Fruit fly (Drosophila melanogaster) whole organism, prepupa: ENCODE measurements around the gene CG42271.

Experiments used
- Blimp-1 ChIP-seq: fragments of 200-800 bp; sonication (Bioruptor generic); optimal IDR thresholded peaks from 3 replicates; lab custom pipeline; 2017; ENCODE audit warnings: missing biosample characterization, missing genetic modification characterization, mild to moderate bottlenecking, moderate library complexity, missing genetic modification reagents
- CG11294 ChIP-seq: fragments of 200-800 bp; sonication (Bioruptor generic); IDR thresholded peaks from 2 replicates; pipeline ENCODE4 v1.3.6; 2022; ENCODE audit warnings: missing biosample characterization, missing genetic modification characterization
- CG11902 ChIP-seq: fragments of 200-800 bp; sonication (Bioruptor generic); optimal IDR thresholded peaks from 3 replicates; lab custom pipeline; 2016; ENCODE audit warnings: missing biosample characterization, missing genetic modification characterization
- CG15336 ChIP-seq: fragments of 200-800 bp; sonication (Bioruptor generic); IDR thresholded peaks from 2 replicates; pipeline ENCODE4 v1.3.6; 2022; ENCODE audit warnings: missing biosample characterization, missing genetic modification characterization
- CG1621 ChIP-seq: fragments of 200-800 bp; sonication (Bioruptor generic); optimal IDR thresholded peaks from 3 replicates; lab custom pipeline; 2018; ENCODE audit warnings: missing biosample characterization, mild to moderate bottlenecking, missing genetic modification characterization
- CG31627 ChIP-seq: fragments of 200-800 bp; sonication (Bioruptor generic); optimal IDR thresholded peaks from 3 replicates; lab custom pipeline; 2016; ENCODE audit warnings: missing biosample characterization, missing genetic modification characterization
- CG32006 ChIP-seq: fragments of 200-800 bp; sonication (Bioruptor generic); optimal IDR thresholded peaks from 3 replicates; lab custom pipeline; 2017; ENCODE audit warnings: missing biosample characterization, mild to moderate bottlenecking, missing genetic modification characterization
- CG34406 ChIP-seq: fragments of 200-800 bp; sonication (Bioruptor generic); optimal IDR thresholded peaks from 3 replicates; lab custom pipeline; 2016; ENCODE audit warnings: missing biosample characterization, missing genetic modification characterization
- CG3919 ChIP-seq: fragments of 200-800 bp; sonication (Bioruptor generic); optimal IDR thresholded peaks from 3 replicates; lab custom pipeline; 2016; ENCODE audit warnings: missing biosample characterization, missing genetic modification characterization
- CG4318 ChIP-seq: fragments of 200-800 bp; sonication (Bioruptor generic); optimal IDR thresholded peaks from 3 replicates; lab custom pipeline; 2017; ENCODE audit warnings: missing biosample characterization, mild to moderate bottlenecking, missing genetic modification characterization
- CG6163 ChIP-seq: fragments of 200-800 bp; sonication (Bioruptor generic); IDR thresholded peaks from 3 replicates; pipeline ENCODE4 v1.3.6; 2022; ENCODE audit warnings: missing biosample characterization, missing genetic modification characterization
- CG6276 ChIP-seq: fragments of 200-800 bp; sonication (Bioruptor generic); optimal IDR thresholded peaks from 2 replicates; lab custom pipeline; 2017; ENCODE audit warnings: missing biosample characterization, mild to moderate bottlenecking, missing genetic modification characterization
- CG6808 ChIP-seq: fragments of 200-800 bp; sonication (Bioruptor generic); optimal IDR thresholded peaks from 3 replicates; lab custom pipeline; 2017; ENCODE audit warnings: missing biosample characterization, missing genetic modification characterization, mild to moderate bottlenecking, moderate library complexity, missing genetic modification reagents
- CG8119 ChIP-seq: fragments of 200-800 bp; sonication (Bioruptor generic); IDR thresholded peaks from 3 replicates; pipeline ENCODE4 v1.3.6; 2022; ENCODE audit warnings: missing biosample characterization, missing genetic modification characterization
- CG9139 ChIP-seq: fragments of 200-800 bp; sonication (Bioruptor generic); optimal IDR thresholded peaks from 3 replicates; lab custom pipeline; 2017; ENCODE audit warnings: missing biosample characterization, mild to moderate bottlenecking, missing genetic modification characterization
- Eip75B ChIP-seq: fragments of 200-800 bp; sonication (Bioruptor generic); optimal IDR thresholded peaks from 3 replicates; lab custom pipeline; 2016; ENCODE audit warnings: missing biosample characterization, missing genetic modification characterization
- Eip78C ChIP-seq: fragments of 200-800 bp; sonication (Bioruptor generic); peaks from one replicate; lab custom pipeline; 2016; ENCODE audit warnings: missing biosample characterization, missing genetic modification characterization
- Ets21C ChIP-seq: fragments of 200-800 bp; sonication (Bioruptor generic); optimal IDR thresholded peaks from 3 replicates; lab custom pipeline; 2016; ENCODE audit warnings: missing biosample characterization, missing genetic modification characterization
- Hr38 ChIP-seq: sonication (Bioruptor generic); optimal IDR thresholded peaks from 2 replicates; lab custom pipeline; 2016; ENCODE audit warnings: missing biosample characterization, missing genetic modification characterization
- Lpt ChIP-seq: fragments of 200-800 bp; sonication (Bioruptor generic); optimal IDR thresholded peaks from 3 replicates; lab custom pipeline; 2016; ENCODE audit warnings: missing biosample characterization, missing genetic modification characterization
- OdsH ChIP-seq: fragments of 200-800 bp; sonication (Bioruptor generic); optimal IDR thresholded peaks from 3 replicates; lab custom pipeline; 2016; ENCODE audit warnings: missing biosample characterization, missing genetic modification characterization
- Smox ChIP-seq: fragments of 200-800 bp; sonication (Bioruptor generic); optimal IDR thresholded peaks from 3 replicates; lab custom pipeline; 2016; ENCODE audit warnings: missing biosample characterization, missing genetic modification characterization
- Sox102F ChIP-seq: fragments of 200-800 bp; sonication (Bioruptor generic); optimal IDR thresholded peaks from 2 replicates; lab custom pipeline; 2016; ENCODE audit warnings: missing biosample characterization, mild to moderate bottlenecking, missing genetic modification characterization
- Sox14 ChIP-seq: fragments of 200-800 bp; sonication (Bioruptor generic); optimal IDR thresholded peaks from 3 replicates; lab custom pipeline; 2016; ENCODE audit warnings: missing biosample characterization, missing genetic modification characterization
- cyc ChIP-seq: fragments of 200-800 bp; sonication (Bioruptor generic); optimal IDR thresholded peaks from 3 replicates; lab custom pipeline; 2016; ENCODE audit warnings: missing biosample characterization, missing genetic modification characterization
- dsx ChIP-seq: fragments of 200-800 bp; optimal IDR thresholded peaks from 3 replicates; lab custom pipeline; 2019; ENCODE audit warnings: missing biosample characterization, mild to moderate bottlenecking, missing genetic modification characterization, moderate library complexity; ENCODE audit not compliant: poor library complexity, severe bottlenecking
- eg ChIP-seq: fragments of 200-800 bp; sonication (Bioruptor generic); IDR thresholded peaks from 3 replicates; pipeline ENCODE4 v1.3.6; 2022; ENCODE audit warnings: missing biosample characterization, missing genetic modification characterization
- esn ChIP-seq: fragments of 200-800 bp; sonication (Bioruptor generic); optimal IDR thresholded peaks from 2 replicates; lab custom pipeline; 2016; ENCODE audit warnings: missing biosample characterization, mild to moderate bottlenecking, missing genetic modification characterization, moderate library complexity
- fd59A ChIP-seq: fragments of 200-800 bp; sonication (Bioruptor generic); optimal IDR thresholded peaks from 2 replicates; lab custom pipeline; 2017; ENCODE audit warnings: missing biosample characterization, mild to moderate bottlenecking, missing genetic modification characterization, missing genetic modification reagents
- fd85E ChIP-seq: fragments of 200-800 bp; sonication (Bioruptor generic); optimal IDR thresholded peaks from 3 replicates; lab custom pipeline; 2016; ENCODE audit warnings: missing biosample characterization, missing genetic modification characterization
- lz ChIP-seq: fragments of 200-800 bp; sonication (Bioruptor generic); optimal IDR thresholded peaks from 3 replicates; lab custom pipeline; 2016; ENCODE audit warnings: missing biosample characterization, missing genetic modification characterization
- pdm3 ChIP-seq: fragments of 200-800 bp; sonication (Bioruptor generic); optimal IDR thresholded peaks from 3 replicates; lab custom pipeline; 2016; ENCODE audit warnings: missing biosample characterization, missing genetic modification characterization
- salr ChIP-seq, 2 experiments: fragments of 200-800 bp; sonication (Bioruptor generic); optimal IDR thresholded peaks; 3 replicates each; lab custom pipeline; 2016 to 2018; ENCODE audit warnings: missing biosample characterization in 2 of 2, missing genetic modification characterization in 2 of 2, mild to moderate bottlenecking in 1 of 2
- ss ChIP-seq, 2 experiments: fragments of 200-800 bp; sonication (Bioruptor generic); optimal IDR thresholded peaks; 2 replicates in 1 of 2; 3 replicates in 1 of 2; lab custom pipeline; 2017 to 2018; ENCODE audit warnings: mild to moderate bottlenecking in 2 of 2, missing biosample characterization in 2 of 2, missing genetic modification characterization in 2 of 2, moderate library complexity in 1 of 2
- svp ChIP-seq: fragments of 200-800 bp; sonication (Bioruptor generic); peaks from one replicate; lab custom pipeline; 2016; ENCODE audit warnings: missing biosample characterization, missing genetic modification characterization
- topi ChIP-seq: fragments of 200-800 bp; sonication (Bioruptor generic); optimal IDR thresholded peaks from 3 replicates; lab custom pipeline; 2016; ENCODE audit warnings: missing biosample characterization, missing genetic modification characterization
- vri ChIP-seq: fragments of 200-800 bp; sonication (Bioruptor generic); optimal IDR thresholded peaks from 3 replicates; lab custom pipeline; 2016; ENCODE audit warnings: missing biosample characterization, mild to moderate bottlenecking, missing genetic modification characterization

CG42271 gene

dm6 chrX:14208426-14209208 lies 25.2 kb downstream of the CG42271 start (continued):
- TF ChIP-seq Lpt (GFP tag; lab: Kevin White, UChicago) = peak; percentile 40
- TF ChIP-seq salr (GFP tag; optimal IDR thresholded peaks at IDR 0.05; lab: Kevin White, UChicago) = peak; percentile 25 to 63
- peak; percentile 71 for TF ChIP-seq OdsH (GFP tag; lab: Kevin White, UChicago)
- peak; percentile 83 for TF ChIP-seq CG15336 (GFP tag; lab: Robert Waterston, UW)
- peak; percentile 57 for TF ChIP-seq Sox102F (GFP tag; lab: Kevin White, UChicago)
- peak; percentile 71 for TF ChIP-seq Smox (GFP tag; lab: Kevin White, UChicago)
- peak; percentile 18; the same call in 1 of the 2 replicates for TF ChIP-seq CG11294 (GFP tag; lab: Robert Waterston, UW)
- peak; percentile 85 for TF ChIP-seq CG6163 (GFP tag; lab: Robert Waterston, UW)
- TF ChIP-seq Sox14 (GFP tag; lab: Kevin White, UChicago) = peak; percentile 59
- peak; percentile 36 for TF ChIP-seq Blimp-1 (GFP tag; lab: Kevin White, UChicago)
- peak; percentile 77 for TF ChIP-seq CG3919 (GFP tag; lab: Kevin White, UChicago)
- peak; percentile 68 for TF ChIP-seq esn (GFP tag; lab: Kevin White, UChicago)
- TF ChIP-seq CG4318 (GFP tag; lab: Kevin White, UChicago) = no peak
- peak; percentile 62 to 72 for TF ChIP-seq ss (GFP tag; optimal IDR thresholded peaks at IDR 0.05; lab: Kevin White, UChicago)
- peak; percentile 72 for TF ChIP-seq CG9139
- peak; percentile 74 for TF ChIP-seq CG6808
- TF ChIP-seq topi (GFP tag; lab: Kevin White, UChicago) = peak; percentile 79
- peak; percentile 59 for TF ChIP-seq CG1621 (tag; lab: Kevin White, UChicago)
- TF ChIP-seq vri (GFP tag; lab: Kevin White, UChicago) = no peak
- TF ChIP-seq CG11902 = peak; percentile 30
- peak; percentile 85 for TF ChIP-seq Eip75B
- peak; percentile 82 for TF ChIP-seq CG8119 (GFP tag; lab: Robert Waterston, UW)
- peak; percentile 87 for TF ChIP-seq svp (GFP tag; lab: Kevin White, UChicago)
- peak; percentile 85 for TF ChIP-seq CG6276 (GFP tag; lab: Kevin White, UChicago)
- TF ChIP-seq pdm3 (GFP tag; lab: Kevin White, UChicago) = peak; percentile 66
- TF ChIP-seq cyc (GFP tag; lab: Kevin White, UChicago) = peak; percentile 65
- TF ChIP-seq Hr38 (GFP tag; lab: Kevin White, UChicago) = no peak
- TF ChIP-seq fd59A (GFP tag; lab: Kevin White, UChicago) = peak; percentile 56
- TF ChIP-seq fd85E = peak; percentile 56
- TF ChIP-seq dsx = peak; percentile 61
- TF ChIP-seq CG34406 (GFP tag; lab: Kevin White, UChicago) = peak; percentile 73
- no peak for TF ChIP-seq Ets21C (GFP tag; lab: Kevin White, UChicago)
- TF ChIP-seq CG32006 = peak; percentile 71

dm6 chrX:14201178-14201577 lies 32.7 kb downstream of the CG42271 start, which contains the start of gene Prp16:
Gene Prp16 (plus strand): TSS chrX:14201362.
- TF ChIP-seq CG32006 = no peak
- no peak for TF ChIP-seq CG31627 (GFP tag; lab: Kevin White, UChicago)
- TF ChIP-seq fd59A (GFP tag; lab: Kevin White, UChicago) = no peak

dm6 chrX:14199967-14200531 lies 33.8 kb downstream of the CG42271 start, which contains the start of gene CG11590:
Gene CG11590 (plus strand): TSS chrX:14200178.
- TF ChIP-seq eg (peak; percentile 7; the same call in 1 of the 3 replicates), ss (GFP tag; optimal IDR thresholded peaks at IDR 0.05; lab: Kevin White, UChicago) (peak in 1 of 2 experiments; percentile 40), CG15336 (GFP tag; lab: Robert Waterston, UW) (peak; percentile 24; the same call in 1 of the 2 replicates), lz (GFP tag; lab: Kevin White, UChicago) (no peak), salr (GFP tag; optimal IDR thresholded peaks at IDR 0.05; lab: Kevin White, UChicago) (no peak), vri (GFP tag; lab: Kevin White, UChicago) (no peak), Eip78C (GFP tag; lab: Kevin White, UChicago) (peak; percentile 11), CG6163 (GFP tag; lab: Robert Waterston, UW) (no peak), CG8119 (GFP tag; lab: Robert Waterston, UW) (peak; percentile 29; the same call in 1 of the 3 replicates), pdm3 (GFP tag; lab: Kevin White, UChicago) (no peak)
